Fruit fly (Drosophila melanogaster): ENCODE data around the gene CG7330.

Gene CG7330

dm6 chr3L:18106021-18106944, 42.4 kb upstream of the CG7330 start, which contains the start of the genes CG13698 and mRpS26 (continued):
- TF ChIP-seq CG30403 (GFP tag; optimal IDR thresholded peaks at IDR 0.05) = peak; percentile 89
- TF ChIP-seq ATbp (GFP tag; optimal IDR thresholded peaks at IDR 0.05) = peak; percentile 41
- TF ChIP-seq Dbx (GFP tag; IDR thresholded peaks at IDR 0.05) = peak; percentile 78
- TF ChIP-seq tin (GFP tag; optimal IDR thresholded peaks at IDR 0.05) = peak; percentile 70
- peak; percentile 71; the same call in 2 of the 3 replicates for TF ChIP-seq CG2199 (GFP tag; IDR thresholded peaks at IDR 0.05)
- TF ChIP-seq aop (GFP tag; IDR thresholded peaks at IDR 0.05) = no peak
- TF ChIP-seq CG15269 (tag; optimal IDR thresholded peaks at IDR 0.05) = peak; percentile 72
- TF ChIP-seq CG16863 (GFP tag; optimal IDR thresholded peaks at IDR 0.05) = peak; percentile 7
- peak; percentile 57 for TF ChIP-seq gcm (GFP tag; optimal IDR thresholded peaks at IDR 0.05)
- TF ChIP-seq trem (tag; optimal IDR thresholded peaks at IDR 0.05) = peak; percentile 38
- TF ChIP-seq Fer1 (GFP tag; optimal IDR thresholded peaks at IDR 0.05) = peak; percentile 71
- peak; percentile 24 for TF ChIP-seq CG17802 (tag; optimal IDR thresholded peaks at IDR 0.05)
- peak; percentile 40 for TF ChIP-seq CG6683 (GFP tag; optimal IDR thresholded peaks at IDR 0.05)
- TF ChIP-seq CG12236 (GFP tag; optimal IDR thresholded peaks at IDR 0.05) = no peak
- TF ChIP-seq CG10543 (GFP tag; optimal IDR thresholded peaks at IDR 0.05) = peak; percentile 80
- no peak for TF ChIP-seq TFAM (GFP tag; optimal IDR thresholded peaks at IDR 0.05)
- TF ChIP-seq eve (GFP tag; optimal IDR thresholded peaks at IDR 0.05) = no peak
- TF ChIP-seq fd102C (GFP tag; optimal IDR thresholded peaks at IDR 0.05) = no peak
- TF ChIP-seq ash1 (GFP tag; optimal IDR thresholded peaks at IDR 0.05) = no peak
- TF ChIP-seq CG30431 (GFP tag; optimal IDR thresholded peaks at IDR 0.05) = peak; percentile 35
- no peak for TF ChIP-seq nau (GFP tag; optimal IDR thresholded peaks at IDR 0.05)
- TF ChIP-seq CG30020 (tag; optimal IDR thresholded peaks at IDR 0.05) = peak; percentile 46
- peak; percentile 70 for TF ChIP-seq Med (GFP tag)
- TF ChIP-seq CG1024 (GFP tag; IDR thresholded peaks at IDR 0.05) = 0 out of 2 replicates have a peak, but pooled peaks have one; percentile 38
- TF ChIP-seq Hr39 (optimal IDR thresholded peaks at IDR 0.05) = no peak
- peak; percentile 18; the same call in 1 of the 2 replicates for TF ChIP-seq vvl (GFP tag; IDR thresholded peaks at IDR 0.05)
- TF ChIP-seq PHDP (tag; optimal IDR thresholded peaks at IDR 0.05) = peak; percentile 66
- TF ChIP-seq hth (optimal IDR thresholded peaks at IDR 0.05) = no peak
- TF ChIP-seq crp (GFP tag; optimal IDR thresholded peaks at IDR 0.05) = peak in 1 of 2 experiments; percentile 30
- peak; percentile 56 for TF ChIP-seq HHEX (GFP tag; optimal IDR thresholded peaks at IDR 0.05)
- TF ChIP-seq Ptx1 (GFP tag; IDR thresholded peaks at IDR 0.05) = peak; percentile 78
- TF ChIP-seq slbo (GFP tag; IDR thresholded peaks at IDR 0.05) = peak; percentile 71
- TF ChIP-seq fd3F (GFP tag; optimal IDR thresholded peaks at IDR 0.05) = peak; percentile 68
- TF ChIP-seq pho (GFP tag; optimal IDR thresholded peaks at IDR 0.05) = peak; percentile 15
- no peak for TF ChIP-seq Trl (optimal IDR thresholded peaks at IDR 0.05)
- TF ChIP-seq Trl (GFP tag; optimal IDR thresholded peaks at IDR 0.05) = peak; percentile 40
- no peak for TF ChIP-seq CG17612 (GFP tag; IDR thresholded peaks at IDR 0.05)
- TF ChIP-seq CG8765 (GFP tag; IDR thresholded peaks at IDR 0.05) = no peak
- TF ChIP-seq Dip2 (GFP tag; IDR thresholded peaks at IDR 0.05) = no peak
- TF ChIP-seq CG2116 (GFP tag; optimal IDR thresholded peaks at IDR 0.05) = peak; percentile 96
- peak; percentile 70 for TF ChIP-seq YL-1 (GFP tag; optimal IDR thresholded peaks at IDR 0.05)
- no peak for TF ChIP-seq fru (optimal IDR thresholded peaks at IDR 0.05)
- 0 out of 2 replicates have a peak, but pooled peaks have one; percentile 21 for TF ChIP-seq Nf-YA (GFP tag; IDR thresholded peaks at IDR 0.05)
- no peak for TF ChIP-seq en (GFP tag; optimal IDR thresholded peaks at IDR 0.05)
- no peak for TF ChIP-seq CG10959 (GFP tag; IDR thresholded peaks at IDR 0.05)
- peak; percentile 53 for TF ChIP-seq CG16815 (GFP tag; optimal IDR thresholded peaks at IDR 0.05)
- TF ChIP-seq org-1 (GFP tag; optimal IDR thresholded peaks at IDR 0.05) = peak; percentile 34
- no peak for TF ChIP-seq vnd (GFP tag; IDR thresholded peaks at IDR 0.05; ENCODE audit: partially characterized antibody)
- peak; percentile 10 for TF ChIP-seq CG17385 (GFP tag; optimal IDR thresholded peaks at IDR 0.05)
- TF ChIP-seq al (GFP tag; IDR thresholded peaks at IDR 0.05) = peak; percentile 50

Data from whole organism, embryonic.